Worm (Caenorhabditis elegans) whole organism, L4 larva: ENCODE results near the gene F42D1.4.
A peak's percentile ranks its signal among the peaks of the same experiment; 100 is the strongest.

Experiments
- mep-1 ChIP-seq: fragments of 150-350 bp; sonication (generic microtip); optimal IDR thresholded peaks from 3 replicates; lab custom pipeline; 2014; ENCODE audit warnings: missing biosample characterization, missing genetic modification characterization
- nhr-10 ChIP-seq: fragments of 150-350 bp; optimal IDR thresholded peaks from 2 replicates; lab custom pipeline; 2014; ENCODE audit warnings: missing biosample characterization, missing genetic modification characterization
- unc-130 ChIP-seq: sonication (generic microtip); optimal IDR thresholded peaks from 2 replicates; lab custom pipeline; 2016; ENCODE audit warnings: missing genetic modification reagents, missing genetic modification characterization, missing compliant biosample characterization
- unc-62 ChIP-seq, 3 experiments: fragments of 150-350 bp in 1 of 3; sonication (generic microtip); optimal IDR thresholded peaks in 2 of 3; peaks in 1 of 3; 1 replicate in 1 of 3; 2 replicates in 2 of 3; lab custom pipeline; 2014 to 2017; ENCODE audit warnings: missing biosample characterization in 3 of 3, missing genetic modification characterization in 3 of 3, missing genetic modification reagents in 3 of 3, missing genotype in 1 of 3
- ztf-11 ChIP-seq: fragments of 150-350 bp; optimal IDR thresholded peaks from 2 replicates; lab custom pipeline; 2014; ENCODE audit warnings: missing biosample characterization, missing genetic modification characterization

DNA sequence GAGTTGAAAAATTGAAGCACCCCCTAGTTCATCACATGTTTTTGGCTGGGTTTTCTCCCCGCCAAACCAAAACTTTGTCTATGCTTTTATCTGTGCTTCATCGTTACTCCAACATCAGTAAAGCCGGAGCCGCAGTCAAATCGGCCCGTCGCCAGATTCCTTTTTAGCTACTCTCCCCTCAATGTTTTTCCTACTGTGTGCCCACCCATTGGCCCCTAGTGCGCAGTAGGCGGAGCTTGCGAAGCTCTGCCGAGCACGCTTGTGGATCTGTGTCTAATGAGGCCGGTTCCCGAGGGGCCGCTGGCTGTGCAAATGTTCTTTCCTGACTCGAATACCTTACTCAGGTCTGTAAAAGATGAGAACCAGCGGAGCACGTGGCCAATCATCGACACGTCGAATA lies 30.7 kb upstream of the F42D1.4 start:
- TF ChIP-seq unc-130 (GFP tag; lab: Kevin White, UChicago) (no peak), mep-1 (tag; lab: Kevin White, UChicago) (no peak), unc-62 (GFP tag; optimal IDR thresholded peaks at IDR 0.05 in 1 of 2; lab: Kevin White, UChicago) (peak in 1 of 2 experiments; percentile 15), unc-62 (tag; optimal IDR thresholded peaks at IDR 0.05; lab: Kevin White, UChicago) (no peak), nhr-10 (tag; lab: Kevin White, UChicago) (no peak), ztf-11 (tag; lab: Kevin White, UChicago) (no peak)
